Worm (Caenorhabditis elegans) whole organism, L3 larva: ENCODE results near the gene ipla-2.

Experiments used
- ZK546.5 ChIP-seq: sonication (generic microtip); optimal IDR thresholded peaks from 2 replicates; lab custom pipeline; 2017; ENCODE audit warnings: missing biosample characterization, missing genetic modification characterization
- jun-1 ChIP-seq: fragments of 150-350 bp; optimal IDR thresholded peaks from 2 replicates; lab custom pipeline; 2014; ENCODE audit warnings: missing biosample characterization, missing genetic modification reagents, missing genetic modification characterization
- nhr-237 ChIP-seq: fragments of 150-350 bp; optimal IDR thresholded peaks from 2 replicates; lab custom pipeline; 2014; ENCODE audit warnings: missing biosample characterization, missing genetic modification characterization
- nhr-28 ChIP-seq: fragments of 150-350 bp; optimal IDR thresholded peaks from 2 replicates; lab custom pipeline; 2014; ENCODE audit warnings: missing biosample characterization, missing genetic modification characterization
- nhr-76 ChIP-seq: fragments of 150-350 bp; sonication (generic microtip); optimal IDR thresholded peaks from 5 replicates; lab custom pipeline; 2014; ENCODE audit warnings: missing biosample characterization, missing genetic modification characterization
- nhr-77 ChIP-seq: fragments of 150-350 bp; optimal IDR thresholded peaks from 2 replicates; lab custom pipeline; 2014; ENCODE audit warnings: missing biosample characterization, missing genetic modification characterization

ce11 chrX:9842102-9842501 is 4.3 kb upstream of the ipla-2 start:
- TF ChIP-seq jun-1 (tag; lab: Kevin White, UChicago) (no peak), nhr-77 (tag; lab: Kevin White, UChicago) (no peak), nhr-76 (tag; lab: Kevin White, UChicago) (no peak), nhr-237 (tag; lab: Kevin White, UChicago) (no peak), nhr-28 (tag; lab: Kevin White, UChicago) (no peak), ZK546.5 (tag; lab: Kevin White, UChicago) (no peak)
